Fruit fly (Drosophila melanogaster): ENCODE data around the gene CG7083.

Gene CG7083

DNA sequence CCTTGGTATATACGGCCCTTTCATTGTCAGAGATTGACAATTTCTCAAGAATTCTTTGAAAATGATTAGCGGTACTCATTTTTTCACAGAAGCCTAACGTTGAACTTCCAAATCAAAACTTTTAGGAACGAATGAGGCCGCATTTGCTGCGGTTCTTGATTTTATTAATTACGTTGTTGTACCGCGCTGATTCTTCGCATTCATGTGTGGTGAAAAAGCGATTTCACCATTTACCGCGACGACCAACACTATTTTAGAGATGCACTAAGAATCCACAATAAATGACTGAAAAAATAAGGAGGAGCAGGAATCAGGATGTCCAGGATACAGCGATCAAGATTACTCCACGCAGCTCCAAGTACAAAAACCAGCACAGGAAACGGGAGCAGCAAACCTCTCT is 36.7 kb upstream of the CG7083 start, which contains the start of the genes CG7194 and Sbp2:
Gene CG7194 (minus strand): TSS at position 148 of the 400 bp plus-strand sequence.
Gene Sbp2 (plus strand): TSS at position 246 of the 400 bp plus-strand sequence.
- peak; percentile 7 for TF ChIP-seq psq (GFP tag; optimal IDR thresholded peaks at IDR 0.05)
- TF ChIP-seq dl (GFP tag; optimal IDR thresholded peaks at IDR 0.05; ENCODE audit: insufficient read depth in 1 of 2, partially characterized antibody in 2 of 2), result no peak
- TF ChIP-seq br (GFP tag; optimal IDR thresholded peaks at IDR 0.05), result no peak
- peak; percentile 12 for TF ChIP-seq rgr (GFP tag; optimal IDR thresholded peaks at IDR 0.05)
- TF ChIP-seq tai (GFP tag; optimal IDR thresholded peaks at IDR 0.05), result no peak
- no peak for TF ChIP-seq dsf (GFP tag; optimal IDR thresholded peaks at IDR 0.05; ENCODE audit: borderline replicate concordance)
- no peak for TF ChIP-seq sv (GFP tag; optimal IDR thresholded peaks at IDR 0.05)
- no peak for TF ChIP-seq CrebA (GFP tag; optimal IDR thresholded peaks at IDR 0.05; ENCODE audit: borderline replicate concordance)
- TF ChIP-seq Myc (optimal IDR thresholded peaks at IDR 0.05), result peak; percentile 27

DNA sequence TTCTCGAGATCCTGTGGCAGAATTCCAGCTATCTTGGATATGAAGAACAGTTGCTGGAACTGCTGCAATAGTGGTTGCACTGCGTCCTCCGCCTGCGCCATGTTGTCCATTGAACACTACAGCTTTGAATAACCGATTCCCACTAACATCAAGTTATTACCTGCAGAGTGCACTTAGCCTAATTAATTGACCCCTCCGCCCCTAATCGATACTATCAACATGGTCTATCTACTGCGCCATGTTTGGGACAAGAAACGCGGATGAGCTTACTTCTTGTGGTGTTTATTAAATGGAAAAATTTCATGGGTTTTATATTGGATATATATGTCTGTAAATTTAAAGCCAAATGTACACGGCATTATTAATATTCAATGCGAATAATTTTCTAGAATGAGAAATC is 33.7 kb upstream of the CG7083 start, which contains the start of gene Gr66a:
Gene Gr66a (minus strand): TSS at position 101 of the 400 bp plus-strand sequence.
- no peak for TF ChIP-seq foxo (GFP tag; optimal IDR thresholded peaks at IDR 0.05)
- TF ChIP-seq Abd-B (GFP tag; optimal IDR thresholded peaks at IDR 0.05), result no peak
- TF ChIP-seq Myc (optimal IDR thresholded peaks at IDR 0.05), result no peak
- TF ChIP-seq Hr83 (GFP tag; optimal IDR thresholded peaks at IDR 0.05; ENCODE audit: poor library complexity, severe bottlenecking), result no peak
- no peak for TF ChIP-seq Sp1 (GFP tag; optimal IDR thresholded peaks at IDR 0.05)
- no peak for TF ChIP-seq usp (GFP tag; optimal IDR thresholded peaks at IDR 0.05)
- no peak for TF ChIP-seq Vsx2 (GFP tag; optimal IDR thresholded peaks at IDR 0.05; ENCODE audit: partially characterized antibody)
- no peak for TF ChIP-seq psq (GFP tag; optimal IDR thresholded peaks at IDR 0.05)
- no peak for TF ChIP-seq OdsH (GFP tag; optimal IDR thresholded peaks at IDR 0.05)
- no peak for TF ChIP-seq woc (GFP tag; optimal IDR thresholded peaks at IDR 0.05)
- TF ChIP-seq Rel (GFP tag; optimal IDR thresholded peaks at IDR 0.05), result no peak
- TF ChIP-seq Rel (tag; optimal IDR thresholded peaks at IDR 0.05), result no peak
- TF ChIP-seq lola (GFP tag; optimal IDR thresholded peaks at IDR 0.05), result no peak
- TF ChIP-seq CrebA (GFP tag; optimal IDR thresholded peaks at IDR 0.05; ENCODE audit: borderline replicate concordance), result no peak
- TF ChIP-seq sv (GFP tag; optimal IDR thresholded peaks at IDR 0.05), result no peak
- TF ChIP-seq dl (GFP tag; optimal IDR thresholded peaks at IDR 0.05; ENCODE audit: insufficient read depth in 1 of 2, partially characterized antibody in 2 of 2), result no peak
- no peak for TF ChIP-seq Hnf4 (GFP tag; optimal IDR thresholded peaks at IDR 0.05)
- no peak for TF ChIP-seq br (GFP tag; optimal IDR thresholded peaks at IDR 0.05)

DNA sequence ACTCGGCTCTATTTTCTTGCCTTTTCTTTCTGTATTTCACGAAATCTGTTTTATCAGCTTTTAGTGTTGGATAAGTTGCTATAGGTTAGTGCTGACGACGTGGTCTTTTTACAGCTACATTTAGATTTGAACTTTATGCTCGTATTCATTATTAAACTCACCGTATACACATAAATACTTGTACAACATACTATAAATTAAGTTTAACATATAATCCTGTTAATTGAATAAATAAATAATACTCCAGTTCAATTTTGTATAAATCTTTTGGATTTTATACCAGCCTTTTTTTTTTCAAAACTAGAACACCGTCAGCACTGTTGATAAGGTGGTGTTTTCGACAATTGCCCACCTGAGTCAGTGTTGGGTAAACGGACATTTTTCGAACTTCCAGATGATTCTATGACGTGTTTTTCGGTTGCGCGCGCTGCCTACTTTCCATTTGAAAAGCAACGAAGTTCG is 31.7 kb upstream of the CG7083 start, which contains the start of gene BI-1:
Gene BI-1 (minus strand): TSS at position 51 of the 462 bp plus-strand sequence.
- TF ChIP-seq Jra (GFP tag; optimal IDR thresholded peaks at IDR 0.05) (peak; percentile 63), rgr (GFP tag; optimal IDR thresholded peaks at IDR 0.05) (peak; percentile 78), Sp1 (GFP tag; optimal IDR thresholded peaks at IDR 0.05) (peak; percentile 79), Myc (optimal IDR thresholded peaks at IDR 0.05) (peak; percentile 99), usp (GFP tag; optimal IDR thresholded peaks at IDR 0.05) (no peak), h (GFP tag; optimal IDR thresholded peaks at IDR 0.05) (peak; percentile 80), psq (GFP tag; optimal IDR thresholded peaks at IDR 0.05) (peak; percentile 75), Mio (GFP tag; optimal IDR thresholded peaks at IDR 0.05) (no peak), jim (GFP tag; optimal IDR thresholded peaks at IDR 0.05) (no peak), woc (GFP tag; optimal IDR thresholded peaks at IDR 0.05) (peak; percentile 86), br (GFP tag; optimal IDR thresholded peaks at IDR 0.05) (peak; percentile 69), HLH106 (tag; optimal IDR thresholded peaks at IDR 0.05) (peak; percentile 79), lola (GFP tag; optimal IDR thresholded peaks at IDR 0.05) (no peak), foxo (GFP tag; optimal IDR thresholded peaks at IDR 0.05) (peak in 1 of 2 experiments; percentile 83), OdsH (GFP tag; optimal IDR thresholded peaks at IDR 0.05) (peak; percentile 44), ey (GFP tag; optimal IDR thresholded peaks at IDR 0.05) (peak; percentile 25), fru (GFP tag; optimal IDR thresholded peaks at IDR 0.05) (peak; percentile 84), CG9705 (GFP tag; optimal IDR thresholded peaks at IDR 0.05) (peak; percentile 69), Hr83 (GFP tag; optimal IDR thresholded peaks at IDR 0.05; ENCODE audit: poor library complexity, severe bottlenecking) (no peak), Hnf4 (GFP tag; optimal IDR thresholded peaks at IDR 0.05) (peak; percentile 68), Rel (GFP tag; optimal IDR thresholded peaks at IDR 0.05) (no peak), Rel (tag; optimal IDR thresholded peaks at IDR 0.05) (peak; percentile 56), sage (GFP tag; optimal IDR thresholded peaks at IDR 0.05) (peak; percentile 7), brk (GFP tag; optimal IDR thresholded peaks at IDR 0.05) (peak; percentile 64), N (GFP tag; optimal IDR thresholded peaks at IDR 0.05) (no peak), sv (GFP tag; optimal IDR thresholded peaks at IDR 0.05) (peak; percentile 29), dsf (GFP tag; optimal IDR thresholded peaks at IDR 0.05; ENCODE audit: borderline replicate concordance) (peak; percentile 21), Hr78 (GFP tag; optimal IDR thresholded peaks at IDR 0.05) (no peak)
